Worm (Caenorhabditis elegans) whole organism, dauer: ENCODE measurements around the gene cisd-1.

Source experiments
- unc-62 ChIP-seq: sonication (generic microtip); optimal IDR thresholded peaks from 2 replicates; lab custom pipeline; 2017; ENCODE audit warnings: missing biosample characterization, missing genetic modification reagents, missing genetic modification characterization

The cisd-1 gene

DNA sequence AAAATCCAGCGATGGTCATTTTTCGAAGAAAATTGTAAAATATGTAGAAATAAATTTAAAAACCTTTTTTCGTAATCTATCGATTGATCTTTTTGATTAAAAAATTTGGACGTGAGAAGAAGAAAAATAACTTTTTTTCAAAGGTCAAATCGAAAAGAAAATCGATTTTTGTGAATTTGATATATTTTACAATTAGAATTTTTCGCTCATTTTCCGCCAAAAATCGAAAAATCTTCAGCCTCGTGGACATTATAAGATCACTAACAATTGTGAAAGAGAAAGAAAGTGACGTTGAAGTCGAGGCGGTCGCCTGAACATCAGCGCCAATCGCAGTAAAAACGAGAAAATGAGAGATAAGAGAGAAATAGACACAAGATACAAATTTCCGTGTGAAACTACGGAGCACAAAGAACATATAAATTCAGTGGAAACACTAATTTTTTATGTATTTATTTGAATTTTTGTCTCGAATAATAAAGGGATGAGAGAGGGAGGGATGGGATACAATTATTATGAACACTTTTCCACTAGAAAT lies at the start of gene cisd-1:
cisd-1 (minus strand) TSS at position 51 of the 535 bp plus-strand sequence.
- TF ChIP-seq unc-62 (GFP tag; lab: Kevin White, UChicago), result no peak

DNA sequence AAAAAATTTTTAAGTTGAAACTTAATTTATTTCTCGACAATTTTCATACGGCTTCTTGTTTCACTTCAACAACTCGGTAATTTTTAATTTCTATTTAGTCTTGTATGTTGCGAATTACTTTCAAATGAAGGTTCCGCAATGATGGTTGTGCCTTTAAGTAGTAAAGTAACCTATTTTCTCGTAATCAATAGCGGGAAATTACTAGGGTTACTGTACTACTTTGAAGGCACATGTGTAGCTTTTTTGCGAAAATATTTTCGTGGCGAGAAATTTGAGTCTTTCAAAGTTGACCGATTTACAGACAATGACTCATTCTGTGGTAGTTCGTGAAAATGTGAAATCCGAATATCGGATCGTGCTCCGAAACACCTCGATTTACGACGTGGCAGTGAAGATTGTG lies 48.8 kb upstream of the cisd-1 start, which contains the start of gene B0334.10:
B0334.10 (plus strand) TSS at position 301 of the 400 bp plus-strand sequence.
- no peak for TF ChIP-seq unc-62 (GFP tag; lab: Kevin White, UChicago)

DNA sequence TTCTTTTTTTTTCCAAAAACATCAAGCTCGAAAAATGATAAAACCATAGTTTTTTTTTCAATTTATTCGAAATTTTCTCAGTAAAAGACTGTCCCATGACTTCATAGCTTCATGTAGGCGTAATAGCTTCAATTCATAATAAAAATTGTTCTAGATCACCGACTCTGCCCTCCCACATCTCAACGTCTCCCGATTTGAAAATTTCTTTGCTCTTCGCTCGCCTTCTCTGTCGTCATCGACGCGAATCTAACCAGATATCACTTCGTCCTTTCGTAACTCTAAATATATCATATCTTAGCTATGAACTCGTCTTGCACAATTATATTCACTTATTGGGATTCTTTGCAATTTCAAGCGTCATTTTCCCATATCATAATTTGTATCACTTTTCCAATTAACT lies 45.4 kb upstream of the cisd-1 start, which contains the start of gene srh-44:
srh-44 (plus strand) TSS at position 301 of the 400 bp plus-strand sequence.
- TF ChIP-seq unc-62 (GFP tag; lab: Kevin White, UChicago), result no peak

DNA sequence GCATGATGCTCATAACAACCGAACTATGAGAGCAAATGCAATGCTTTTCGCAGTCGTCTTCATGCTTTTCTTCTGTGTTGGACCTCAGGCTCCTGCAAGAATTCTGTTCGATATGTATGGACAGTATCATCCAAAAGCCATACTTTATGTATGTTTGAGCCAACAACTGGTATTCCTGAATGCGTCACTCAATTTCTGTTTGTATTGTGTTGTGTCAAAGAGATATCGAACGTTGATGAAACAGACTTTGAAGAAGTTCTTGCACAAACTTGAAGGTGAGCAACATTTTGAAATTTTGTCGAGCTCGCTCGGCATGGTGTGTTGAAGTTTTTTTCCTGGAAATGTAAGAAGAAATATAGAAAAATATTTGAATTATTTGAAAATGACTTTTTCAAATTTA lies 43.5 kb upstream of the cisd-1 start:
- no peak for TF ChIP-seq unc-62 (GFP tag; lab: Kevin White, UChicago)

DNA sequence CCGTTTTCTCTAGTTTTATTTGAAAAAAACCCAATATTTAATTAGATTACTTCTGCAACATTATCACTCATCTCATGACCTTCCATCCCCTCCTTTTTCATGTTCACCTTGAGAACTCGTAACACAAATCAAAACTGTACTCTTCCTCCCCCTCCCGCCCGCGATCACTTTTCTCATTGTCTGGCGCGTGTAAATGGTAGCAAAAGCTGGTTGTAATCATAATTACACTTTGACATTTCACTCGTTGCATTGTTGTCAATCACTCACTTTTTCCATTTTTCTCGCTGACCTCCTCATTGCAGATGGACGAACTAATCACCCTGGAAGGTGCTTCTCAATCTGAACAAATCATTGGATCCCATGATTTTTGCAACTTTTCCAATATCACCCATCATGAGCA lies 40.9 kb upstream of the cisd-1 start, which contains the start of gene npr-41:
npr-41 (plus strand) TSS at position 301 of the 400 bp plus-strand sequence.
- no peak for TF ChIP-seq unc-62 (GFP tag; lab: Kevin White, UChicago)

DNA sequence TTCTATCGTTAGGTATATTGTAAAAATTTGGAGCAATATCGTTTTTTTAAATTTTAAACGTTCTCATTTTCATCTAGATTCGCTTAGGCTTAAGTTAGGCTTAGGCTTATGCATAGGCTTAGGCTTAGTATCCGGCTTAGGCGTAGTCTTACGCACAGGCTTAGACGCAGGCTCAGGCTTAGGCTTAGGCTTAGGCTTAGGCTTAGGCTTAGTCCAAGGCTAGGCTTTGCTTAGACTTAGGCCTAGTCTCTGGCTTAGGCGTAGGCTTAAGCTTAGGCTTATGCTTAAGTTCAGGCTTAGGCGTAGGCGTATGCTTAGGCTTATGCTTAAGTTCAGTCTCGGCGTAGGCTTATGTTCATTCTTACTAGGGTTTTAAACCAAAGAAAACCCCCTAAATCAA lies 34.3 kb upstream of the cisd-1 start:
- TF ChIP-seq unc-62 (GFP tag; lab: Kevin White, UChicago), result no peak

DNA sequence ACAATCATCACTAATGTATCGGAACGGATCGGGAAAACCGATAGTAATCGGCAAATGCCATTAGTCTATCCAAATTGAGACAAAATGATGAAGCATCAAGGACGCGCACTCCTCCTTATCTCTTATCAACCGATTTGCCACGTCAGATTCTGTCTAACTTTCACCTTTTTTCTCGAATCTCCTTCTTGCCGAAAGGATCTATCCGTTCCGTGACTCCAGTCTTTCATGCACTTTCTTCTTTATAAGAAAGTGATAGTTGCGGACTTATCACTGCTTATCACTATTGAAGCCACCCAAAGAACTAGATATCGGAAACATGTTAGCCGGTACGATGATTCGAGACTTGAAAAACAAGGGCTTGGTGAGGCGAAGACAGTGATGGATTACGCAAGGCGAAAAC lies 32.5 kb upstream of the cisd-1 start:
- TF ChIP-seq unc-62 (GFP tag; lab: Kevin White, UChicago), result no peak

DNA sequence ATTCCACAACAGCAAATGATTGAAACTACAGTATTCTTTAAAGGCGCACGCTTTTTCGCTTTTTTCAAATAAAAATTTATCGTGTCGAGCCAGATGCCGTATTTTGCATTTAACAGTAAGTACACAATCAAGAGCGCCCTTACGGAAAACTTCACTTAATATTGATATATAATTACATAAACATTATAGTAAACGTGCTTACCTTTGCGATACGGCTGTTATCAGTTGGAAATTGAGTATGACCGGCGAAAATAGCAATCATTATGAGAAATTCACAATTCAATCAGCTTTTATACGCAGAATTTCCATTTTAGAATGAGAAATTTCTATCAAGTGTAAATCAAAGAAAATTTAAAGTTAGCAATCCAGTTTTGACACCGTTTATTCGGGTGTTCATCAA lies 30.8 kb upstream of the cisd-1 start, which contains the start of gene B0334.20:
B0334.20 (minus strand) TSS at position 262 of the 400 bp plus-strand sequence.
- TF ChIP-seq unc-62 (GFP tag; lab: Kevin White, UChicago), result no peak

DNA sequence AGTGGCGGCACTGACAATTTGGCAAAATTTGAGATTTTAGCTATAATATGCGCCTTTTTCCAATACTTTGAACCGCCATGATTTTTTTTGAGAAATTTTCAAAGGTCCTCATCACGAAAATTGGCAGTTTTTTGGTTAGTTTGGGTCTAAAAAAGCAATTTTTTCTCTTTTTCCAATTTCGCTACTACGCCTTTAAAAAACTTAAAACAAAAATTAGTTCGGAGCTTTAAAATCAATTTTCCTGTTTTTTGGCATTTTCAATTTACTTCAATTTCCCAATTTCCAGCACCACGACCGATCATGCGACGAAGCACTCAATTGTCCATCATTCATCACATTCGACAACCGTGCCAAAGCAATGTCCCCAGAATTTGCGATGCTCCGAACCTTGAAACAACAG lies 27.9 kb upstream of the cisd-1 start, which contains the start of gene B0334.5:
B0334.5 (plus strand) TSS at position 301 of the 400 bp plus-strand sequence.
- no peak for TF ChIP-seq unc-62 (GFP tag; lab: Kevin White, UChicago)

DNA sequence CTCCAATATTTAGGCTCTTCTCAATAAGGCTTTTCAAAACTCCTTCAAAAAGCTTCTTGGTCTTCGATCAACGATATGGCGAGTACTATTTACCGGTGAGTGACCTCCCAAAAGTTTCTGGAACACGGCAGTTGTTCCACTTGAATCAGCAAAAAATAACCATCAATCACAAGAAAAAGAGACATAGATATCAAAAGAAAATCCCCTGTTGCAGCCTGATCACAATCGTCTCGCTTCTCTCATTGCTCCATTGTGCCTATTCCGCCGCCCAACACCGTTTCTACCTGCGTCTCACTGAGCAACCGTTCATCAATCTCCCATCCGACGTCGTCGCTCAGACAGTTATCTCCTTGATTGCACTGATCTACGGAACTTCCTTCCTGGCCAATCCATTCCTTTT lies 27.3 kb upstream of the cisd-1 start, which contains the start of gene emc-5:
emc-5 (plus strand) TSS at position 14 of the 400 bp plus-strand sequence.
- TF ChIP-seq unc-62 (GFP tag; lab: Kevin White, UChicago), result no peak

DNA sequence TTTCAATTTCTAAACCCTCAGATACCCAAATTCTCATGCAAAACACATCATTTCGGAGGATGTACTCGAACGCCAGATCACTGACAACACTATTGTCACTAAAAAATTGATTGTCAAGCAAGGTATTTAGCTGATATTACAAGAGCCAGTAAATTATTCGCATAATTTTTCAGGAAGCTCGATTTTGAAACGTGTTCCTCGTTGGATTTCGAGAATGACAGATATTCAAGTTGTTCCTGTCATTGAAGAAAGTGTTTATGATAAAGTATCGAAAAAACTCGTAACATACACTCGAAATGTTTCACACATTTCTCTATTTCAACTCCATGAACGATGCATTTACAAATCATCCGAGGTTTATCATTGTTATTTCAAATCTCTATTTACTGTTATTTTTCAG lies 26.4 kb upstream of the cisd-1 start:
- no peak for TF ChIP-seq unc-62 (GFP tag; lab: Kevin White, UChicago)

DNA sequence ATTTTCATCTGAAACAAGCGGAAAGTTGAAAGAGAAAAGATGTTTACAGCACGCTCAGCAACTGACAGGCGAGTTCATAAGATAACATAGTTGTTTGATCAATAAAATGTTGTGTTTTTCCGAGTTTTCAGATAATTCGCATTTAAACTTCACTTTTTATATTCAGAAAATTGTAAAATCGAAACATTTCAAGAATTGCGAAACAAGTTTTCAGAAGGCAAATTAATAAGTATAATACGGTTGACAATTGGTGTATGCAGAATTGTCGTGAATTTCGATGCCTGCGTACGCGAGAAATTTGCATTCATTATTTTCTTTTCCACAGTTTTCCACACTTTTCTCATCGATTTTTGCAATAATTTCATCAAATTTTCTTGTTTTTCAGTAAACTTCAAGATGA lies 25.9 kb upstream of the cisd-1 start, which contains the start of the genes ooc-3 and B0334.4:
ooc-3 (minus strand) TSS at position 15 of the 400 bp plus-strand sequence.
B0334.4 (plus strand) TSS at position 386 of the 400 bp plus-strand sequence.
- no peak for TF ChIP-seq unc-62 (GFP tag; lab: Kevin White, UChicago)

DNA sequence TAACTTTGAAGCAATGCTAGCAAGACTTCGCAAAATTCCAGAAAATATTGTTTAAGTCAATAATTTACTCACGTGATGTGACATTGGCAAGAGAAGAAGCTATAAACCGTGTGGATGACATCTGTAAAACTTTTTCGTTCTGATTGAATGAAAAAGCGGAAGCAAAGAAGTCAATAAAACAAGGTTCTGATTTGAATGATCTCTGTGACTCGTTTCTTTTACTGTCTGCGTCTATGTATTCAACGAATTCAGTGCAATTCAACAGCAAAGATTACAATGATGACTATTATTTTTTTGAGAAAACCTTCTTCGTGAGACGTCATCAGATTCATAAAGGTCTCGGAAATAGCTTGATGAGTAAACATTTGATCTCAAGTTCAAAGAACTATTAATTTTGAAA lies 23.4 kb upstream of the cisd-1 start, which contains the start of gene hacl-1:
hacl-1 (minus strand) TSS at position 121 of the 400 bp plus-strand sequence.
- no peak for TF ChIP-seq unc-62 (GFP tag; lab: Kevin White, UChicago)

DNA sequence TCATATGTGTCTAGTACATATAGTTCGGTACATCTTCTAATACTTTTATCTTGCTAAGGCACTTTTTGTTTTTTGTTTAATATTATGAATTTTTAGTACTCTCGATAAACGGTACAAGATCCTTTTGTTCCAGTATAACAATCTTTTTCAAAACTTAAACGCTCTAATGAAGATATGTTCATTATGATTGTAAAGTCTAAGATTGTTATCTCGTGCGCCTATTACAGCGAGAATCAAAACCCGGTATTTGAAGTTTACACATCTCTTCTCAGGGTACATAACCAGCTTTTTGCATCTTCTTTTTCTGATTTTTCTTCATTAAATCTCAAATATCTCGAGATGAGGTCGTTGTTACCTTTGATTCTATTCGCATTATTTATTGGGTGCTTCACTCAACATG lies 18.6 kb upstream of the cisd-1 start, which contains the start of gene B0334.13:
B0334.13 (plus strand) TSS at position 301 of the 400 bp plus-strand sequence.
- no peak for TF ChIP-seq unc-62 (GFP tag; lab: Kevin White, UChicago)

DNA sequence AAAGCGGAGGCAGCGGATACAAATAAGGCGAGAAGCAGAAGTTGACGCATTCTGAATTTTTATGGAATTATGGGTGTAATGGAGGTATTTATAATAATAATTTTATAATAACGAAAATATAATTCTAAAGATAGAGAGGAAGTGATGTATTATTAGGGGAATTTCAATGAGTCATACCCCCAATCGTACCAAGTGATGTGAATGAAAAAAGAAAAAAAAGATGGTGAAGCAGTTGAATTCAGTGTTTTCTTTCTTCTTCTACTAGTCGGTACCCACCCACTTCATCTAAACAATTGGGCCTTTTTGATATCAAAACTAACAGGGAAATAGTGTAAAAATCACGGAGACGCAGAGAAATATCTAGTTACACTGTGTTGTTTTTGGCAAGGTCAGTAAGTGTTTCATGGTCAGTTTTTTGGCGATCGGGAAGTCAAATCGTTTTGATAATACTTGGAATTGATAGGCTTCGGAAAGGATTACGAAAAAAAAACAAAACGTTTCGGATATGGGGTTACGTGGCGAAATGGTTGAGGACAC lies 17.3 kb upstream of the cisd-1 start, which contains the start of gene ttr-18:
ttr-18 (minus strand) TSS at position 51 of the 537 bp plus-strand sequence.
- TF ChIP-seq unc-62 (GFP tag; lab: Kevin White, UChicago), result no peak

DNA sequence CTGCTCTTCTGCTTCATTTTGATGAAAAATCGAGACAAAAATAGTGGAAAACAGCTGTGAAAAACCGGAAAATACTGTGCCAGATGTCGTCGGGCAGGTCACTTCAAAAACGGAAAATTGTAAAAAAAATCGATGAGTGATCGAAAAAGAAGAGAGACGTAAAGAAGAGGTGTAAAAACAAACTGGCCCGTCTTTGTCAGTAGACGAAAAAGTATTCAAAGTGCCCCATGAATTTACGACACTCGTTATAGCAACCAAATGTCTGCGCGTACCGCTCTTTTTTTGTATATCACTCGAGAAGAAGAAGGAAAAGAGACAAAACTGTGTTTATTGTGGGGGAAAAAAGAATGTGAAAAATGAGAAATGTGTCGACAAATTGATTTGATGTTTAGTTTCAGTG lies 15.8 kb upstream of the cisd-1 start, which contains the start of gene twk-5:
twk-5 (minus strand) TSS at position 101 of the 400 bp plus-strand sequence.
- TF ChIP-seq unc-62 (GFP tag; lab: Kevin White, UChicago), result no peak
